Worm (Caenorhabditis elegans): Measurements from ENCODE around the gene dmsr-12.

DNA sequence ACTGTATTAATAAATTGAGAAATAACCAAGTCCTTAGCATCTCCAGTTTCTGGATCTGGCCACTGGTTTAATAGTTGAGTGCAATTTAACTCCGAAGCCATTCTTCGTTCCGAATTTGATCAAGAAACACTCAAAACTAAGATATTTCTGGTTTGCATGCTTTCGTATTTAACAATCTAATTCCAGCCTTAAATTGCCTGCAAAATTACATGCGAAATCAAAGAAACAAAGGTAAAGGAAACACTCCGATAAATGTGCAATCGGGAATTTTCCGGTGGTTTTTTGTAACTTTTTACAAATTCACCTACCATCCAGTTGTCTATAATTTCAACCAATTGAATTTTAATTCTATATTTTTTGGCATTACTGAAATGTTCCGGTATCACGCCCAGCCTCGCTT is 4.4 kb downstream of the dmsr-12 start, which contains the start of gene dmsr-10:
- TF ChIP-seq akir-1 (GFP tag; optimal IDR thresholded peaks at IDR 0.05) (no peak), pha-4 (tag; optimal IDR thresholded peaks at IDR 0.05) (no peak), repo-1 (tag; optimal IDR thresholded peaks at IDR 0.05) (no peak), attf-6 (GFP tag; IDR thresholded peaks at IDR 0.05) (no peak), attf-5 (GFP tag; optimal IDR thresholded peaks at IDR 0.05) (no peak), F37B4.10 (GFP tag; IDR thresholded peaks at IDR 0.05) (no peak), Y53F4B.3 (GFP tag; IDR thresholded peaks at IDR 0.05) (no peak), T07F8.4 (tag; optimal IDR thresholded peaks at IDR 0.05) (no peak), lir-1 (GFP tag; conservative IDR thresholded peaks at IDR 0.05) (no peak), B0035.1 (tag; optimal IDR thresholded peaks at IDR 0.05) (no peak)
